Fruit fly (Drosophila melanogaster) ovary, adult (tissue): ENCODE measurements around the gene wwk.
A peak's percentile ranks its signal among the peaks of the same experiment; 100 is the strongest.

Experiments
- CG17801 ChIP-seq: fragments of 200-800 bp; optimal IDR thresholded peaks from 2 replicates; lab custom pipeline; 2019; ENCODE audit warnings: missing biosample characterization, mild to moderate bottlenecking, missing genetic modification characterization, moderate library complexity; ENCODE audit not compliant: partially characterized antibody

The wwk gene

DNA sequence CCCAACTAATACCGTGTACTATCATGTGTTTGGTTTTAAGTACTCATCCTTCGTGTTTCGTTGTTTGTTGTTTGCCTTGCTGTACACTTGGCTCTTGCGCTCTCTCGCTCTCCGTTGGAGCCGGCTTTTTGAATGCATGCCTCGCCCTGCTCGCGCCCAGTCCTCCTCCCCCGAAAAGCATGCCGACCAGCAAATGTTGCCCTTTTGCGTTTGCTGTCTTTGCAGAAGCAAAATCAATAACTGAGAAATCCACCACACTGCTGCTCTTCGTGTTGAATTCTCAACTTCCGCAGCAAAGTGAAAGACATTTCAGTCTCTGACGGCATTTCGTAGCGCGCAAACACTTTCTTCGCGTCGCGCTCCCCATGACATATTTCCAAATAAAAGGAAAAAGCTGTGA is at the start of gene wwk:
TSS of gene wwk (plus strand) at position 312 of the 400 bp plus-strand sequence.
- TF ChIP-seq CG17801, result no peak

DNA sequence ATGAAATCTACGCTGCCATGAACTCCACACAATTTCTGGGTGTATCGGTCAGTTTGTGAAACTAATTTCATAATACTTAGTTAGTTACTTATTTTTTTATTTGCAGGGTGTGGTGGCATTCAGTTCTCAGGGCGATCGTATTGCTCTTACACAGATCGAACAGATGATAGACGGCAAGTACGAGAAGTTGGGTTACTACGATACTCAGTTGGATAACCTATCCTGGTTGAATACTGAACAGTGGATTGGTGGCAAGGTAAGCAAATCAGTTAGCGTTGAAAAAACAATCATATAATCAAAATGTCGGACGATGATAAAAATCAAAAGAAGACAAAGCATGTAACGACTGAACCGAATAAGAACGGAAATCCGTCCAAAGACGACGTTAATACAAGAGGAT is 48.0 kb upstream of the wwk start, which contains the start of gene CG33310:
TSS of gene CG33310 (plus strand) at position 301 of the 400 bp plus-strand sequence.
- TF ChIP-seq CG17801, result no peak

DNA sequence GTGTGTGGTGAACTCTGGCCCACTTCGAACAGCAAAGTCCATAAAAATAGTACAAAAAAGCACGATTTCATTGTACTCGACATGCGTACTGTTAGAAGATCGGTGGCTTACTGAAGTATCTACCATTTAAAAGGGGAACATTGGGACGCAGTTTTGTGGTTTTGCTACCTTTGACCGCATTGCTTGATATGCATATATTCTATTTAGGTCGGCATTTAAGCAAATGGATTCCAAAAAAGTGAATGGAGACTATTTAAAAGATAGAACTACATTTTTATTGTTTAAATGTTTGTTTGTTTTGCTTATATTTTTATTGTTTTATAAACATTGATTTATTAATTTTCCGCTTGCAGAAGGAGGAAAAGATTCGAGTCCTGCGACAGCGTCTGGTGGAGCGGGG is 42.9 kb upstream of the wwk start, which contains the start of gene CG31832:
TSS of gene CG31832 (minus strand) at position 101 of the 400 bp plus-strand sequence.
- no peak for TF ChIP-seq CG17801

DNA sequence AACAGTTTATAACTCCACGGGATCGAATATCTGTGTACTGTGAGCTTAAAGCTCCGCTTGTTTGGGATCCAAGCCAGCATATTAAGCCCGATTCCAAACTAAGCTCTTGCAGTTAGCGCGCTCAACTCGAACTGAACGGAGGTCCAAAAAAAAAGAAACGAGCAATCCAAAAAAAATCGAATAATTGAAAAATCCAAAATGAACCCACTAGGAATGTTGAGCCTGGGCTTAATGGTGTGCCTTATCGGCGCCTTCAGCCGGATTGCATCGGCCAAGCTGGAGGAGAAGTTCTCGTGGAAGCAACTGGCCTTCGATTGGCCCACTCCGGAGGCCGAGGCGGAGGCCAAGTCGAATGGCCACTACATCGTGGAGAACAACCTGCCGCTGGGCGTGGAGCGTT is 39.2 kb upstream of the wwk start, which contains the start of gene yellow-c:
TSS of gene yellow-c (plus strand) at position 29 of the 400 bp plus-strand sequence.
- TF ChIP-seq CG17801, result no peak

DNA sequence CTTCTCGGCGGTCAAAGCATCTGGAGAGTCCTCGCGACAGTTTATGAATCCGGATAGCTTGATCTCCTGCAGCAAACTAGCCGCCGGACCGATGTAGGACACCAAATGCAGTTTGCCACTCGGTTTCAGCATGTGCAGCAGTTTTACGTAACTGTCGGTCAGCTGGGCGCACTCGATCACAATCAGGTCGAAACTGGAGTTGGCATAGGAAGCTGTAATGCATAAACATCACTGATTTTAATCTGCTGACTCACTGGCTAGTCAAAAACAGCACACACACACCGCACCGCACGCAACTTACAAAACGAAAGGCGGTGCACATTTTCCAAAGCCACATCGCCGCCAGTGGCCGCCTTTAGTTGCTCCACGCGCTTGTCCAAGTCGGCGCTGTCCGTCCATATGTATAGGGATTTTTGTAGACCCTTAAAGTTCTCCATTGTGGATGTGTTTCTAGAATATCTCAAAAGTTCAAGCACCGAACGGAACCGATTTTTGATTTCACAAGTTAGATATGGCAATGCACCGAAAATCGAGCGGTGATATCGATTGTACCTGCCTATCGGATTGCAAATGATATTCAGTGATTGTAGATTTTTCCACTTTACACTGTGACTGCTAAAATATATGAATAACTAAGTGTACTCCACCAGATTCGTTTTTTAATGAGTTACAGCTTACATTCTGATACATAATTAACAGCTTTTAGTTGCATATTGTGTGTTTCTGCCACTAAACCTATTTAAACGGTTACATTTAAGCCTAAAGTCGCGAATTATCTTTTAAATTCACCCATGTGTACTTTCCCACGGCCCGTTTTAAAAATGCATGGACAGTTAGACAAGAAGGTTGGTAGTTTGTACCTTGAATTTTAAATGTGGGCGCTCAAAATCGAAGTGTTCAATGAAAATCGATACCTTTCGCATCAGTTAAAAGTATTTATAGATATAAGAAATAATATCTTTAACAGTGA is 36.0 kb upstream of the wwk start, which contains the start of gene CIAPIN1:
TSS of gene CIAPIN1 (minus strand) at position 523 of the 970 bp plus-strand sequence.
- no peak for TF ChIP-seq CG17801

DNA sequence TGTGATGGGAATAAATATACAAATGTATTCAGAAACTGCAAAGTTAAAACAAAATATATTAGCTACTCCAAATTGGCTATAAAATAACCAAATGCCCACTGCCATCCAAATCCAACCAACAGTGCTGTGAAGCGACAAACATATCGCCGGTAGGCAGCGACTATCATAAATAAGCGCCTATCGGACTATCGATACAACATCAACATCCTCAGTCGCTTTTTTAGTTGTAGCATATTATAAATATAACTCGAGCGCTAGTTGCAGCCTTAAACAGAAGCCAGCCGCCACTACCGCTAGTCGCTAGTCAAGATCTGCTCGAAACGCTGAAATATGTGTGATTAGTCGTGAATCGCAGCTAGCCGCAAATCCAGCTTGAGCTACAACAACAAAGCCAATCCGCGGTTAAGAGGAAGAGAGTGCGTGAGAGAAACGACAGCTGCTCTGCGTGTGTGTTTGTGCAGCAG is 35.2 kb upstream of the wwk start:
- peak; percentile 16 for TF ChIP-seq CG17801

DNA sequence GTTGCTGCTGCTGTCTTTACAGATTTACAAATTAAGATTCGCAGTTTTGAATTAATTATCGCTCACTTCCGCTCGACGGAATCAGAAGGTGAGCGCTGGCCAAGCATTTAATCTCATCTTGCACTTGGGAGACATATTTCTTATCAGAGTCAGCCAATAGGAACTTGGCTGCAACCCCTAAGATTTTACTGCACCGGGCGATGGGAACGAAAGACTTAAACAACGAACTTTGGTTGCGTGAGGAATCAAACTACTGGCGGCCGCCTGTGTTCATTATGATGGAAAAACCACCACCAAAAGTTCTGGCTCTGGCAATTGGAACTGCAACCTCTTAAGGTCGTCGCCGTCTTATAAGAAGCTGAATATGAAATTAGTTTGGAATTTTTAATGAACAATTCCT is 30.9 kb upstream of the wwk start:
- TF ChIP-seq CG17801, result no peak

DNA sequence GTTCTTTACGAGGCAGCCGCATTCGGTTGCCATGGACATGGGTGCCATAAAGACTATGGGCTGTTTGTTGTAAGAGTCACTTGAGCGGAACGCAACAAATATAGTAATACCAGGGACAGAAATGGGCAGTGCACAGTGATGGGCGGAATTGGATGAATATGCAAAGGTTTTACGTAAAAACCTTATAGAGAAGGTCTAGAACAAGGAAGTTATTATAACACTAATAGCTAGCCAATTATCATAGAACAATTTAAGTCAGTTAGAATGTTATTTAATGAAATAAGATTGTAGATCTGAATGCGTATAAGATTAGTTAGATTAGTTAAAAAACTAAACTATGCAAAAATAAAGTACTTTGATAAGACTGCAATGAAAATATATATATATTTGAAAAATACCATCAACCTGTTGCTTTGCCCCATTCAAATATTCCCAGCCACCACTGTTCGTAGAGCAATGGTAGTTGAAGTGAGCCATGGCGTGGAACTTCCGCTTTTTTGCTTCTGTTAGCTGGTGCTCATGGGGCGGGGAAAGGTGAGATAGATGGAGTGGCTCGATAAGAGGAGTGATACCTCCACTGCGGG is 21.7 kb upstream of the wwk start:
- TF ChIP-seq CG17801, result no peak

DNA sequence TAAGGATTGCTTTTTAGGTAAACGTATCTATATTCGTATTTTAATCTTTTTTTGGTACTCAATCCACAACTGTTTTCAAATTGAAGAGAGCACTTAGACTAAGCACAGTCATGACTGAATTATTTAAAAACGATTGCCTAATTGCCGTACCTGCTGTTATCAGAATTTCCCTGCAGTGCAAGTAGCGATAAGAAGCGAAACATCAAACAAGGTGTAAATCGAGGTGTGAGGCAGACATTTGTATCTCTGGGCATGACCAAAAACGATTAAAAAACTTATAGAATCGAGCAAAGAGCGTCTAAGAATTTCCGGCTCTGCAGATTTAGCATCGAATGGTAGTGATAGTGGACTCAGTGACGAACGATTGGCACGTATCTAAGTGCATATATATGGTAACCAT is 19.5 kb upstream of the wwk start:
- TF ChIP-seq CG17801, result no peak

DNA sequence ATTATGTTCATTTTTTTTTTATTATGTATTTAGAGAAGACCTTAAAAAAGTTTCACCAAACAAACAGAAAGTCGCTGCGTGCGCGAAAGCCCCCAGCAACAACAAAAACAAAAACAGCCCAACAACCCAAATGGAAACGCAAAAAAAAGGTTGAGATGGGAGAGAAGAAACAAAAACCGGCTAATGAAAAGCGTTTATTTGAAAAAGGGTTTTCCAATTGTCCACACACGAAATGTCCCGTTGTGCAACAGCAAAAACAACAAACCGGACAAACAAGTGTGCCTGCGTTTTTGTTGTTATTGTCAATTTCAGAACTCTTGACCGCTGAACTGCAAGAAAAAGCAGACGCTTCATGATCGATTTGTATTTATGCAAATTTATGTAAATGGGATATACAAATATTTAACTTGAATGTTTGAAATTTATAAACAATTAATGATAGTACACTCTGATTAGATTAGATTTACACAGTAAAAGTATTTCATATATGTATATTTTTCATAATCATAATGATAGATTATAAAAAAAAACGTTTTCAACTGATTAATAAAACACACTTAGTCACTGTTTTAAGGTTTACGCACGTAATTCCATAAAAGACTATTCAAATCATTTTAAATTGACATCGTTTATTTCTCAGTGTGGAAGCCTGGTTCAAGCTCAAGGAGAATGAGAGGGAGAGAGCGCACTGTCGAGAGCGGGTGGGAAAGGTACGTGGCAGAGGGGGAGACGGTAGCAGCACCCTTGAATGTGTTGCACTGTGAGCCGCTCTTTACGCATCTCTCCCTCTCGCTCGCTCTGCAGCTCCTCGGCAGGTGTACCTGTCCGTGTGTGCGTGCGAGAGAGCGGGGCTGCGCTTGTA is 18.0 kb upstream of the wwk start:
- TF ChIP-seq CG17801, result peak; percentile 63

DNA sequence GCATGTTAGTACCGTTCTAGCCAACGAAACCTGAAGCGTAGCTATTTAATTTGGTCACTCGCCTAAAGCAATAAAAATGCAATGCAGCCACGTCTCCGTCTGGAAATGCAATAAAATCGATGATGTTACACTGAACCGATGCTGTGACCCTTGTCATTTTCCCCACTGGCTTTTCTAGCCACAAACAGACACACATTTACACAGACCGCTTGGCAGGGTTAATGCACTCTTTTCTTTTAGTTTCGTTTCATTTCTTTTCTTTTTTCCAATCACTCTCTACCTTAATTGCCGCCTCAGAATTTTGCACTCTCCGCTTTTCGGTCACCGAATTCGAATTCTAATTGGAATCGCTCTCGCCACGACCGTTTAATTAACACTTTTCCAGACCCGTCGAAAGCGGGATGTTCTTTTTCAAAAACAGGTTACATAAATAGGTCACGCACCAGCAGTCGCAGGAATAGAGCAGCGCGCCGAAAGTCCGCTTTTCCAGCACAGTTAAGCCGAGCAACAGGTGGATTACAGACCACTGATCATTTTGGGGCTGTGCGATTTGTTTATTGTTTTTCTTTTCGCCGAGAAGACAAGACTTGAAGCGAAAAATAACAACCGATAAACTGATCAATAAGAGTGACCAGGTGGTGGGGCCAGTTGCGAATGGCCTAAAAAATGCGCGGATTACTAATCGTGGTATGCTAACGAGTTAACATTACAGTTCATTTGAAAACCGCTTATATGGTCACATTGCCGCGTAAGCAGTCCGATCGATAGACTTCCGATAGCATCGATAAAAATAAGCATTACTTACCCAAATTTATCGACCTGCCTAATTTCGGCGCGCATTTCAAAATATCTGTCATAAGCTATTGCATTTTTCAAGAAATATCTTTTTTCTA is 17.1 kb upstream of the wwk start, which contains the start of gene ck:
TSS of gene ck (minus strand) at position 638 of the 893 bp plus-strand sequence.
- no peak for TF ChIP-seq CG17801

DNA sequence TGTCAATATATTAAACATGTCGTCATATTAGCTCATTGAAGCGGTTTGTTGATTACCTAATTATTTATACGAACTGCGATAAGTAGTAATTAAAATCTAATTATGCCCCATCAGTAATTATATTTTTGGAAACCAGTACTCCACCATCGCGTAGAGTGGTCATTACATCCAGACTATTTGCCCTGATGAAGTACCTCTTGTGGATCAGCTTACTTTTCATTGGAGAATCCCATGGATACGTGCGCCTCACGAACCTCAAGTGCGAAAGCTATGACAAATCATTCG is 16.5 kb upstream of the wwk start, which contains the start of gene CG33679:
TSS of gene CG33679 (plus strand) at position 186 of the 285 bp plus-strand sequence.
- no peak for TF ChIP-seq CG17801

DNA sequence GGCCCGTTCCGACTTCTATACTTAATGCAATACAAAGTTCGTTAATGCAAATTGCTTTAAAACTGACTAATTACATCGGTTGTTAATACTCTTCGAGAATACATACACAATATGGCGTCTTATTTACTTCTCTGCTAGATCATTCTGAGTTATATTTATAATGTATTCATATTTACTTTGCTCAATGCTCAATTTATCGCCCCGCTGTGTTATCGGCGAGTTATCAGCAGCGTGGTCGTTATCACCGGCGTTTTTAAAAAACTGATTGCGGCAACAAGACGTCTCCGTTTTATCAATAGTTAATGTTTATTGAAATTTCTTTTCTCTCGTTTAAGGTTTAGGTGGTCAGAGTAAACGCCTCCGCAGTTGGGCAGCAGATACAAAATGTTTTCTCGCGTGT is 15.6 kb upstream of the wwk start:
- no peak for TF ChIP-seq CG17801

DNA sequence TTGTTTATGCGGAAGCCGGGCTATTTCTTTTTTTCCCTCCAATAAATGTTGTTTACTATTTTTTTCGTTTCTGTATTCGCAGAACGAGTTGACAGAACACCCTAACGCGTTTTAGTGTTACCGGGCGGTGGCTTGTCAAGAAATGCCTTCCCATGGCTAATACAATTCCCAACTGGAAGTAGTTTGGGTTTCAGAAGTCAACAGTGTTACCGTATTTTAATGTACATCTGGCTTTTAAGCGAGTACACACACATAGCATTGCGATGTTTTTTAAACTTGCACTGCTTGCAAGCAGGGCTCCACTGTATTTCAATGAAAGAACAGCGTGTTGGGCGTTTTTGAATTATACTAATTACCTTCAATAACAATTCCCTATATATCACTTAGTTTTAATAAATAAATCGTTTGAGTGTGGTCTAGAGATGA is 14.0 kb upstream of the wwk start, which contains the start of gene TfIIS:
TSS of gene TfIIS (minus strand) at position 178 of the 426 bp plus-strand sequence.
- TF ChIP-seq CG17801, result no peak

DNA sequence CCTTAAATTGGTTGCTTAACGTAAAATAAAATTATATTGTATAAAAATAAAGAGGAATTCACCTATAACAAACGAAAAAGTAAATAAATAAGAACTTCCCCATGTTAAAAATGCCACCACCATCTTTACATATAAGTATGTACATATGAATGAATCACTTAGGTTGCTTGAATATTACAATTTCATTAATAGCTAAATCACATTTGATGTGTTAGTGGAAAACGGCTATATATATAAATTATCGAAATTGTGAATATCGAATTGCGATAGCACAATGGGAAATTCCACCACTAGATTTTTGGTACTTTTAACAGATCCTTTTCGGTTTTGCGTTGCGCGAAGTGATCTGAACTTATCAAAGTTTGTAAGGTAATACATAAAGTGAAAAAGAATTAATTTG is 13.2 kb upstream of the wwk start, which contains the start of the genes solo and vas:
TSS of gene solo (plus strand) at position 289 of the 400 bp plus-strand sequence.
TSS of gene vas (plus strand) at position 289 of the 400 bp plus-strand sequence.
- no peak for TF ChIP-seq CG17801
